Worm (Caenorhabditis elegans) whole organism, L4 larva: ENCODE data around the gene F10E9.11.

Source experiments
- F10B5.3 ChIP-seq: sonication (generic microtip); optimal IDR thresholded peaks from 2 replicates; lab custom pipeline; 2016; ENCODE audit warnings: mild to moderate bottlenecking, missing genetic modification characterization, missing compliant biosample characterization
- F26F4.8 ChIP-seq: fragments of 200-800 bp; sonication (Bioruptor generic); conservative IDR thresholded peaks from 2 replicates; pipeline ENCODE4 v1.3.6; 2022; ENCODE audit warnings: missing genetic modification characterization, missing compliant biosample characterization
- F37D6.2 ChIP-seq: sonication (generic microtip); optimal IDR thresholded peaks from 2 replicates; lab custom pipeline; 2016; ENCODE audit warnings: mild to moderate bottlenecking, missing genetic modification characterization, missing compliant biosample characterization
- R02D3.7 ChIP-seq: fragments of 150-350 bp; sonication (generic microtip); optimal IDR thresholded peaks from 3 replicates; lab custom pipeline; 2014; ENCODE audit warnings: missing biosample characterization, missing genetic modification characterization
- Y5F2A.4 ChIP-seq: fragments of 200-800 bp; sonication (Bioruptor generic); optimal IDR thresholded peaks from 2 replicates; lab custom pipeline; 2018; ENCODE audit warnings: mild to moderate bottlenecking, missing genetic modification characterization, missing compliant biosample characterization
- ZK337.2 ChIP-seq: fragments of 200-800 bp; sonication (Bioruptor generic); IDR thresholded peaks from 2 replicates; pipeline ENCODE4 v1.3.6; 2022; ENCODE audit warnings: missing genetic modification reagents, missing genetic modification characterization, missing compliant biosample characterization
- ama-1 ChIP-seq: fragments of 150-350 bp; optimal IDR thresholded peaks from 2 replicates; lab custom pipeline; 2014; ENCODE audit warnings: inconsistent platforms, mixed read lengths
- ceh-44 ChIP-seq: fragments of 200-800 bp; sonication (Bioruptor generic); IDR thresholded peaks from 2 replicates; pipeline ENCODE4 v1.3.6; 2022; ENCODE audit warnings: missing genetic modification reagents, missing genetic modification characterization, missing compliant biosample characterization
- ces-1 ChIP-seq: fragments of 150-350 bp; sonication (generic microtip); optimal IDR thresholded peaks from 4 replicates; lab custom pipeline; 2014; ENCODE audit warnings: missing biosample characterization, missing genetic modification reagents, missing genetic modification characterization
- cey-2 ChIP-seq: sonication (generic microtip); optimal IDR thresholded peaks from 3 replicates; lab custom pipeline; 2017; ENCODE audit warnings: missing genetic modification characterization, mild to moderate bottlenecking, missing compliant biosample characterization, antibody characterized with exemption, borderline replicate concordance; ENCODE audit not compliant: insufficient read depth
- daf-16 ChIP-seq, 3 experiments: sonication (generic microtip); optimal IDR thresholded peaks; 2 replicates each; lab custom pipeline; 2016 to 2017; ENCODE audit warnings: missing genetic modification characterization in 3 of 3, missing genetic modification reagents in 3 of 3, mild to moderate bottlenecking in 2 of 3, missing compliant biosample characterization in 2 of 3, missing biosample characterization in 1 of 3, moderate library complexity in 1 of 3
- dmd-8 ChIP-seq: fragments of 200-800 bp; sonication (Bioruptor generic); IDR thresholded peaks from 2 replicates; pipeline ENCODE4 v1.3.6; 2022; ENCODE audit warnings: missing genetic modification characterization, missing compliant biosample characterization
- dmd-9 ChIP-seq: fragments of 200-800 bp; sonication (Bioruptor generic); IDR thresholded peaks from 2 replicates; pipeline ENCODE4 v1.3.6; 2022; ENCODE audit warnings: missing genetic modification reagents, missing genetic modification characterization, missing compliant biosample characterization
- egl-43 ChIP-seq: fragments of 200-800 bp; sonication (Bioruptor generic); IDR thresholded peaks from 2 replicates; pipeline ENCODE4 v1.3.6; 2022; ENCODE audit warnings: missing genetic modification reagents, missing genetic modification characterization, missing compliant biosample characterization
- fkh-10 ChIP-seq: fragments of 150-350 bp; optimal IDR thresholded peaks from 2 replicates; lab custom pipeline; 2014; ENCODE audit warnings: missing biosample characterization, missing genetic modification reagents, missing genetic modification characterization
- gei-8 ChIP-seq: fragments of 200-800 bp; sonication (Bioruptor generic); optimal IDR thresholded peaks from 2 replicates; lab custom pipeline; 2018; ENCODE audit warnings: mild to moderate bottlenecking, missing genetic modification characterization, missing compliant biosample characterization
- hif-1 ChIP-seq, 2 experiments: sonication (generic microtip); optimal IDR thresholded peaks; 2 replicates each; lab custom pipeline; 2016 to 2017; ENCODE audit warnings: missing compliant biosample characterization in 2 of 2, missing genetic modification characterization in 2 of 2, missing genetic modification reagents in 2 of 2, missing genotype in 2 of 2, mild to moderate bottlenecking in 1 of 2
- hlh-11 ChIP-seq: fragments of 200-800 bp; sonication (Bioruptor generic); optimal IDR thresholded peaks from 2 replicates; lab custom pipeline; 2018; ENCODE audit warnings: mild to moderate bottlenecking, missing genetic modification characterization, missing compliant biosample characterization
- hlh-30 ChIP-seq: sonication (generic microtip); optimal IDR thresholded peaks from 2 replicates; lab custom pipeline; 2017; ENCODE audit warnings: antibody characterized with exemption, mild to moderate bottlenecking, missing genetic modification characterization, missing compliant biosample characterization; ENCODE audit not compliant: insufficient read depth
- hmg-1.1 ChIP-seq: fragments of 200-800 bp; sonication (Bioruptor generic); IDR thresholded peaks from 2 replicates; pipeline ENCODE4 v1.3.6; 2022; ENCODE audit warnings: missing genetic modification reagents, missing genetic modification characterization, missing compliant biosample characterization
- jun-1 ChIP-seq: fragments of 150-350 bp; optimal IDR thresholded peaks from 2 replicates; lab custom pipeline; 2014; ENCODE audit warnings: missing biosample characterization, missing genetic modification reagents, missing genetic modification characterization
- lin-13 ChIP-seq: fragments of 150-350 bp; optimal IDR thresholded peaks from 2 replicates; lab custom pipeline; 2014; ENCODE audit warnings: missing biosample characterization, missing genetic modification reagents, missing genetic modification characterization
- lin-39 ChIP-seq: fragments of 150-350 bp; optimal IDR thresholded peaks from 2 replicates; lab custom pipeline; 2014; ENCODE audit warnings: missing biosample characterization, missing genetic modification reagents, missing genetic modification characterization
- lir-3 ChIP-seq: sonication (generic microtip); optimal IDR thresholded peaks from 2 replicates; lab custom pipeline; 2016; ENCODE audit warnings: mild to moderate bottlenecking, missing genetic modification characterization, missing compliant biosample characterization
- nhr-11 ChIP-seq: fragments of 150-350 bp; optimal IDR thresholded peaks from 2 replicates; lab custom pipeline; 2014; ENCODE audit warnings: missing biosample characterization, missing genetic modification characterization
- nhr-237 ChIP-seq: sonication (generic microtip); optimal IDR thresholded peaks from 2 replicates; lab custom pipeline; 2017; ENCODE audit warnings: missing biosample characterization, missing genetic modification characterization
- nhr-48 ChIP-seq: sonication (generic microtip); optimal IDR thresholded peaks from 2 replicates; lab custom pipeline; 2016; ENCODE audit warnings: mild to moderate bottlenecking, missing genetic modification characterization, missing compliant biosample characterization
- nhr-77 ChIP-seq: fragments of 150-350 bp; optimal IDR thresholded peaks from 2 replicates; lab custom pipeline; 2014; ENCODE audit warnings: missing biosample characterization, missing genetic modification characterization
- php-3 ChIP-seq: fragments of 200-800 bp; sonication (Bioruptor generic); IDR thresholded peaks from 2 replicates; pipeline ENCODE4 v1.3.6; 2022; ENCODE audit warnings: missing genetic modification reagents, missing genetic modification characterization, missing compliant biosample characterization
- pqm-1 ChIP-seq: sonication (generic microtip); optimal IDR thresholded peaks from 2 replicates; lab custom pipeline; 2017; ENCODE audit warnings: missing biosample characterization, missing genetic modification characterization
- set-16 ChIP-seq: fragments of 200-800 bp; sonication (Bioruptor generic); IDR thresholded peaks from 2 replicates; pipeline ENCODE4 v1.3.6; 2022; ENCODE audit warnings: missing genetic modification reagents, missing genetic modification characterization, missing compliant biosample characterization
- skn-1 ChIP-seq: fragments of 150-350 bp; optimal IDR thresholded peaks from 2 replicates; lab custom pipeline; 2014; ENCODE audit warnings: missing biosample characterization, missing genetic modification characterization
- snpc-4 ChIP-seq: fragments of 150-350 bp; optimal IDR thresholded peaks from 2 replicates; lab custom pipeline; 2014; ENCODE audit warnings: missing biosample characterization, missing genetic modification characterization
- unc-62 ChIP-seq, 3 experiments: fragments of 150-350 bp in 1 of 3; sonication (generic microtip); optimal IDR thresholded peaks in 2 of 3; peaks in 1 of 3; 1 replicate in 1 of 3; 2 replicates in 2 of 3; lab custom pipeline; 2014 to 2017; ENCODE audit warnings: missing biosample characterization in 3 of 3, missing genetic modification characterization in 3 of 3, missing genetic modification reagents in 3 of 3, missing genotype in 1 of 3
- zip-11 ChIP-seq: fragments of 200-800 bp; sonication (Bioruptor generic); IDR thresholded peaks from 2 replicates; pipeline ENCODE4 v1.3.6; 2022; ENCODE audit warnings: missing genetic modification characterization, missing compliant biosample characterization

Gene F10E9.11

DNA sequence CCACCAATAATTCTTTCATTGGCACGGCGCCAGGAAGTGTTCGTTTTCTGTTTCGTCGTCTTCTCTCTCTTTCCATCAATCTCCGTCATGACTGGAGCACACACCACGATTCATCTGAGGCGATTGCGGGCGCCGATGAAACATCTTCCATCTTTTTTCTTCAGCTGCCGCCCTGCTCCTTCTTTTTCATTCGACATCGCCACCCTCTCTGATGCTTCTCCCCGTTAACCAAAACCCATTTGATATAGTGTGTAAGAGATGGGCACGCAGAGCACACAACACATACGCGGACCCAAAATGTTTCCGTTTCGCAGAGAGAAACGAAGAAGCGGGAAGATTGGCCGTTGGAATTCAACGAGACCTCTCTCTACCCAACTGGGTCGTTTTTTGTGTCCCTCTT lies 31.5 kb downstream of the F10E9.11 start (continued):
- TF ChIP-seq hlh-30 (tag; lab: Kevin White, UChicago), result peak; percentile 3
- TF ChIP-seq lir-3 (tag; lab: Kevin White, UChicago), result no peak
- no peak for TF ChIP-seq Y5F2A.4 (GFP tag; lab: Kevin White, UChicago)
- TF ChIP-seq snpc-4 (tag; lab: Kevin White, UChicago), result no peak
- no peak for TF ChIP-seq skn-1 (tag; lab: Kevin White, UChicago)
- no peak for TF ChIP-seq egl-43 (GFP tag; lab: Robert Waterston, UW)
- peak; percentile 3 for TF ChIP-seq nhr-11 (tag; lab: Kevin White, UChicago)
- TF ChIP-seq hmg-1.1 (GFP tag; lab: Robert Waterston, UW), result peak; percentile 26; the same call in 1 of the 2 replicates
- peak; percentile 10 for TF ChIP-seq F37D6.2 (tag; lab: Kevin White, UChicago)
- no peak for TF ChIP-seq php-3 (GFP tag; lab: Robert Waterston, UW)
- TF ChIP-seq cey-2 (tag; lab: Kevin White, UChicago), result no peak
- no peak for TF ChIP-seq ceh-44 (GFP tag; lab: Robert Waterston, UW)
- TF ChIP-seq ces-1 (GFP tag; lab: Kevin White, UChicago), result no peak
- TF ChIP-seq ama-1 (lab: Kevin White, UChicago), result no peak
- TF ChIP-seq nhr-237 (tag; lab: Kevin White, UChicago), result no peak
- TF ChIP-seq R02D3.7 (tag; lab: Kevin White, UChicago), result no peak
- no peak for TF ChIP-seq lin-39 (tag; lab: Kevin White, UChicago)

DNA sequence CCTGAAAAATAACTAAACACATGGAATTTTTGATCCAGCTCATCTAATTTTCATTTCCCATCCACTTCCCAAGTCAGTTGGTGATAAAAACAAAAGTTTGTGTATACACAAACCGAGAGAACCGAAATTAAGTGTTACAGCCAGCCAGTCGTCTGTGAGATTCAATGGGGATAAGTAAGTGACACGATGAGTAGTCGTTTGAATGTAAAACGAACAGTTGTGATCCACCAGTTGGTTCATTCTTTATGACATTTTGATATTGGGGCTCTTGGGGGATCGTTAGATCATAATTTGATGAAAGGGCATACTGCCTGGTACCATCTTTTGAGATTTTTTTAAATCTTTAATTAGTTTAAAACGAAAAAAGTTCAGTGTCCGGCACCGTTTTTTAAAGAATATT lies 32.2 kb downstream of the F10E9.11 start:
- no peak for TF ChIP-seq nhr-77 (tag; lab: Kevin White, UChicago)
- no peak for TF ChIP-seq ces-1 (GFP tag; lab: Kevin White, UChicago)
- TF ChIP-seq set-16 (GFP tag; lab: Robert Waterston, UW), result no peak
- TF ChIP-seq unc-62 (GFP tag; optimal IDR thresholded peaks at IDR 0.05 in 1 of 2; lab: Kevin White, UChicago), result no peak
- no peak for TF ChIP-seq unc-62 (tag; optimal IDR thresholded peaks at IDR 0.05; lab: Kevin White, UChicago)
- no peak for TF ChIP-seq gei-8 (GFP tag; lab: Kevin White, UChicago)
- TF ChIP-seq F10B5.3 (tag; lab: Kevin White, UChicago), result no peak
- TF ChIP-seq lin-13 (GFP tag; lab: Kevin White, UChicago), result no peak
- no peak for TF ChIP-seq ceh-44 (GFP tag; lab: Robert Waterston, UW)
- TF ChIP-seq hlh-11 (tag; lab: Kevin White, UChicago), result no peak
- no peak for TF ChIP-seq jun-1 (tag; lab: Kevin White, UChicago)
- TF ChIP-seq dmd-8 (GFP tag; lab: Robert Waterston, UW), result no peak
- no peak for TF ChIP-seq ZK337.2 (GFP tag; lab: Robert Waterston, UW)
- no peak for TF ChIP-seq zip-11 (GFP tag; lab: Robert Waterston, UW)
- no peak for TF ChIP-seq pqm-1 (tag; lab: Kevin White, UChicago)
- TF ChIP-seq hif-1 (tag; optimal IDR thresholded peaks at IDR 0.05; lab: Kevin White, UChicago), result no peak
- TF ChIP-seq R02D3.7 (tag; lab: Kevin White, UChicago), result no peak
- no peak for TF ChIP-seq F26F4.8 (GFP tag; lab: Robert Waterston, UW)
- TF ChIP-seq dmd-9 (GFP tag; lab: Robert Waterston, UW), result no peak
- no peak for TF ChIP-seq daf-16 (GFP tag; optimal IDR thresholded peaks at IDR 0.05; lab: Kevin White, UChicago)
- TF ChIP-seq daf-16 (tag; optimal IDR thresholded peaks at IDR 0.05; lab: Kevin White, UChicago), result no peak

DNA sequence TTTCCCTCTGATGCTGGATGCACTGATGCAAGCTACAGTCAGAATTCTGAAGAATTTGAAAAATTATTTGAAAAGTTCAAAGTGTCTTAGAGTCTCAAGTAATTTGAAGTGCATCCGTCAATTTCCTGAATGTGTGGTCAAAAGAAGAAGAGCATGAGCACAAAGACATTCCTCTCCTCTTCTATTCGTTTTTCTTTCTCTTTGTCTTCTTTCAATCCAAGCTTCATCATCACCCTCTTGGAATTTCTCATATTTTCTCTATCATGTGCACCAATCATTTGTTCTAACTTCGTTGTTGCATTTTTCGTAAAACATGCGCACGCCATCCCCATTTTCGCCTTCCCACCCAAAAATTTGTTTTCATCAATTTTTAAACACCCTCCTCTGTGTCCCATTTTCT lies 33.1 kb downstream of the F10E9.11 start:
- TF ChIP-seq fkh-10 (peak; percentile 54), nhr-48 (tag; lab: Kevin White, UChicago) (no peak)
